Fruit fly (Drosophila melanogaster): Measurements from ENCODE around the gene CG5805.

- no peak for TF ChIP-seq Ets21C (GFP tag; optimal IDR thresholded peaks at IDR 0.05)
- TF ChIP-seq fd85E (GFP tag; optimal IDR thresholded peaks at IDR 0.05): no peak
- no peak for TF ChIP-seq CG6808 (GFP tag; optimal IDR thresholded peaks at IDR 0.05)
- TF ChIP-seq Eip78C (GFP tag): no peak
These were observed 30.0 kb upstream of the CG5805 start, which contains the start of the genes CG5808 and Saf-B for dm6 chr3R:24816993-24817854.

Data from whole organism, prepupa.